Worm (Caenorhabditis elegans) whole organism, L4 larva: ENCODE measurements around the gene F55G11.10.
A peak's percentile ranks its signal among the peaks of the same experiment; 100 is the strongest.

ENCODE experiments used
- F26F4.8 ChIP-seq: fragments of 200-800 bp; sonication (Bioruptor generic); conservative IDR thresholded peaks from 2 replicates; pipeline ENCODE4 v1.3.6; 2022; ENCODE audit warnings: missing genetic modification characterization, missing compliant biosample characterization
- aly-2 ChIP-seq: sonication (generic microtip); optimal IDR thresholded peaks from 2 replicates; lab custom pipeline; 2018; ENCODE audit warnings: missing biosample characterization, missing genetic modification characterization
- ama-1 ChIP-seq: fragments of 150-350 bp; optimal IDR thresholded peaks from 2 replicates; lab custom pipeline; 2014; ENCODE audit warnings: inconsistent platforms, mixed read lengths
- arid-1 ChIP-seq: fragments of 200-800 bp; sonication (Bioruptor generic); conservative IDR thresholded peaks from 2 replicates; pipeline ENCODE4 v1.3.6; 2022; ENCODE audit warnings: missing genetic modification reagents, missing genetic modification characterization, missing compliant biosample characterization
- duxl-1 ChIP-seq: sonication (generic microtip); optimal IDR thresholded peaks from 2 replicates; lab custom pipeline; 2016; ENCODE audit warnings: mild to moderate bottlenecking, missing genetic modification characterization, moderate library complexity, missing compliant biosample characterization; ENCODE audit not compliant: poor library complexity
- fos-1 ChIP-seq: fragments of 150-350 bp; optimal IDR thresholded peaks from 2 replicates; lab custom pipeline; 2014; ENCODE audit warnings: missing biosample characterization, missing genetic modification characterization
- hif-1 ChIP-seq, 2 experiments: sonication (generic microtip); optimal IDR thresholded peaks; 2 replicates each; lab custom pipeline; 2016 to 2017; ENCODE audit warnings: missing compliant biosample characterization in 2 of 2, missing genetic modification characterization in 2 of 2, missing genetic modification reagents in 2 of 2, missing genotype in 2 of 2, mild to moderate bottlenecking in 1 of 2
- mxl-3 ChIP-seq: fragments of 200-800 bp; sonication (Bioruptor generic); optimal IDR thresholded peaks from 2 replicates; lab custom pipeline; 2018; ENCODE audit warnings: mild to moderate bottlenecking, missing genetic modification characterization, missing compliant biosample characterization
- nhr-10 ChIP-seq: fragments of 150-350 bp; optimal IDR thresholded peaks from 2 replicates; lab custom pipeline; 2014; ENCODE audit warnings: missing biosample characterization, missing genetic modification characterization
- nhr-11 ChIP-seq: fragments of 150-350 bp; optimal IDR thresholded peaks from 2 replicates; lab custom pipeline; 2014; ENCODE audit warnings: missing biosample characterization, missing genetic modification characterization
- nhr-111 ChIP-seq: fragments of 200-800 bp; sonication (Bioruptor generic); optimal IDR thresholded peaks from 2 replicates; lab custom pipeline; 2018; ENCODE audit warnings: mild to moderate bottlenecking, missing genetic modification characterization, missing compliant biosample characterization
- nhr-76 ChIP-seq: fragments of 150-350 bp; optimal IDR thresholded peaks from 2 replicates; lab custom pipeline; 2014; ENCODE audit warnings: missing biosample characterization, missing genetic modification characterization
- pqm-1 ChIP-seq: sonication (generic microtip); optimal IDR thresholded peaks from 2 replicates; lab custom pipeline; 2017; ENCODE audit warnings: missing biosample characterization, missing genetic modification characterization
- skn-1 ChIP-seq: fragments of 150-350 bp; optimal IDR thresholded peaks from 2 replicates; lab custom pipeline; 2014; ENCODE audit warnings: missing biosample characterization, missing genetic modification characterization

DNA sequence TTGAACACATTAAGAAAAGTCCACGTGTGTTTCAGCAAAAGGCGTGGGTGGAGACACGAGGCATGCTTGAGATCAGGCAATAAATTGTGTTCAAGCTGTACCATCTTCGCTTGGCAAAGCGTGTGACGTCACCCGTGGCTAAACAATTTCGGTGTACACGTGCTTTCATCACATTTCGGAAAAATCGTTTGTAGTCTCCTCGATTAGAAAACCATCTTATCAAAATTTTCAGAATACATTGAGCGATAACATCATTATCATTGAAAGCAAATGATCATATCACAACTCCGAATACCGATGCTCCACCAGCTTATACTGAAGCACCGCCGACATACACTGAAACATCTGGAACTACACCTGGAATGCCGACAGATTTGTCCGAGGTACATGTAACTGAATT is 47.0 kb upstream of the F55G11.10 start:
- TF ChIP-seq duxl-1 (tag; lab: Kevin White, UChicago) = no peak
- TF ChIP-seq nhr-10 (tag; lab: Kevin White, UChicago) = no peak
- no peak for TF ChIP-seq arid-1 (GFP tag; lab: Robert Waterston, UW)
- peak; percentile 18 for TF ChIP-seq pqm-1
- TF ChIP-seq fos-1 (tag; lab: Kevin White, UChicago) = no peak
- no peak for TF ChIP-seq skn-1
- no peak for TF ChIP-seq nhr-111
- TF ChIP-seq aly-2 = no peak
- TF ChIP-seq nhr-11 (tag; lab: Kevin White, UChicago) = no peak
- no peak for TF ChIP-seq ama-1 (lab: Kevin White, UChicago)
- TF ChIP-seq mxl-3 = peak; percentile 19
- TF ChIP-seq F26F4.8 (GFP tag; lab: Robert Waterston, UW) = no peak
- TF ChIP-seq nhr-76 = no peak
- TF ChIP-seq hif-1 (tag; optimal IDR thresholded peaks at IDR 0.05; lab: Kevin White, UChicago) = no peak
